Worm (Caenorhabditis elegans) whole organism, mixed stage, embryonic: Measurements from ENCODE around the gene Y53F4B.10.

Source experiments
- ceh-39 ChIP-seq: fragments of 150-350 bp; optimal IDR thresholded peaks from 2 replicates; lab custom pipeline; 2014; ENCODE audit warnings: missing biosample characterization, missing genetic modification characterization
- ceh-83 ChIP-seq: fragments of 200-800 bp; sonication (Bioruptor generic); optimal IDR thresholded peaks from 2 replicates; lab custom pipeline; 2018; ENCODE audit warnings: mild to moderate bottlenecking, missing genetic modification characterization, missing compliant biosample characterization
- ces-1 ChIP-seq: fragments of 150-350 bp; optimal IDR thresholded peaks from 2 replicates; lab custom pipeline; 2014; ENCODE audit warnings: missing biosample characterization, missing genetic modification reagents, missing genetic modification characterization
- ham-2 ChIP-seq: fragments of 200-800 bp; sonication (Bioruptor generic); optimal IDR thresholded peaks from 2 replicates; lab custom pipeline; 2018; ENCODE audit warnings: mild to moderate bottlenecking, missing genetic modification characterization, missing compliant biosample characterization
- mab-5 ChIP-seq: fragments of 150-350 bp; optimal IDR thresholded peaks from 2 replicates; lab custom pipeline; 2014; ENCODE audit warnings: missing biosample characterization, missing genetic modification characterization
- mls-2 ChIP-seq: sonication (generic microtip); optimal IDR thresholded peaks from 2 replicates; lab custom pipeline; 2016; ENCODE audit warnings: mild to moderate bottlenecking, missing genetic modification characterization, moderate library complexity, missing compliant biosample characterization
- nhr-2 ChIP-seq: fragments of 150-350 bp; optimal IDR thresholded peaks from 2 replicates; lab custom pipeline; 2014; ENCODE audit warnings: missing biosample characterization, missing genetic modification characterization
- nhr-237 ChIP-seq: fragments of 150-350 bp; optimal IDR thresholded peaks from 2 replicates; lab custom pipeline; 2014; ENCODE audit warnings: missing biosample characterization, missing genetic modification characterization
- sptf-1 ChIP-seq: sonication (generic microtip); optimal IDR thresholded peaks from 2 replicates; lab custom pipeline; 2017; ENCODE audit warnings: mild to moderate bottlenecking, missing genetic modification characterization, moderate library complexity, missing compliant biosample characterization
- tbx-8 ChIP-seq: fragments of 200-800 bp; sonication (Bioruptor generic); optimal IDR thresholded peaks from 2 replicates; lab custom pipeline; 2018; ENCODE audit warnings: mild to moderate bottlenecking, missing genetic modification characterization, moderate library complexity, missing compliant biosample characterization
- unc-39 ChIP-seq: fragments of 150-350 bp; optimal IDR thresholded peaks from 2 replicates; lab custom pipeline; 2014; ENCODE audit warnings: missing biosample characterization, missing genetic modification characterization
- unc-62 ChIP-seq: fragments of 150-350 bp; optimal IDR thresholded peaks from 2 replicates; lab custom pipeline; 2014; ENCODE audit warnings: missing biosample characterization, missing genetic modification reagents, missing genetic modification characterization

The Y53F4B.10 gene

ce11 chrII:14952464-14953064, 50.7 kb downstream of the Y53F4B.10 start:
- no peak for TF ChIP-seq ceh-83 (GFP tag; lab: Kevin White, UChicago)
- no peak for TF ChIP-seq ces-1 (GFP tag; lab: Kevin White, UChicago)
- TF ChIP-seq nhr-237, result no peak
- no peak for TF ChIP-seq ham-2 (GFP tag; lab: Kevin White, UChicago)
- TF ChIP-seq unc-39 (tag; lab: Kevin White, UChicago), result no peak
- TF ChIP-seq tbx-8 (GFP tag; lab: Kevin White, UChicago), result no peak
- TF ChIP-seq sptf-1 (tag; lab: Kevin White, UChicago), result no peak
- TF ChIP-seq ceh-39 (tag; lab: Kevin White, UChicago), result no peak
- no peak for TF ChIP-seq mab-5 (tag; lab: Kevin White, UChicago)
- TF ChIP-seq mls-2 (tag; lab: Kevin White, UChicago), result no peak
- no peak for TF ChIP-seq unc-62 (GFP tag; lab: Kevin White, UChicago)
- no peak for TF ChIP-seq nhr-2
